Fruit fly (Drosophila melanogaster): ENCODE results near the gene skd.

The skd gene

DNA sequence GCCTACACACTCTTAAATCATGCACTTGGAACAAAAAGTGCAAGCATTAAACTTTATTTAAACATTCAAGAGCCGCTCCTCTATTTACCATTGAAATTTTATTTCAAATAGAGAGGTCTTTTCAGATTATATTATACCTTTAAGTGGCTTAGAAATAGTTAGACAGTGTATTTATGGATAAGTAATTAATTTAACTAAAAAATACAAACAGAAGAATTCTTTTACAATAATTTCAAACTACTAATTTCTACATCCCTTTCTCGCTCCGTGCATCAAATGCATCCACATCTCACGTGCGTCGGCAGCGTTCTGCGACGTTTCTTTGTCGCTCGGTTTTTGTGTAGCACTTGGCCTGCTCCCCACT is 77.1 kb downstream of the skd start (continued):
- TF ChIP-seq CG1832 (GFP tag; optimal IDR thresholded peaks at IDR 0.05) = no peak
- peak; percentile 74 for TF ChIP-seq zf30C (GFP tag; optimal IDR thresholded peaks at IDR 0.05)
- TF ChIP-seq CG12942 (GFP tag; optimal IDR thresholded peaks at IDR 0.05) = peak; percentile 0
- TF ChIP-seq CG10959 (GFP tag; IDR thresholded peaks at IDR 0.05) = no peak
- TF ChIP-seq CG10543 (GFP tag; optimal IDR thresholded peaks at IDR 0.05) = no peak
- peak; percentile 70 for TF ChIP-seq CG33557 (GFP tag; optimal IDR thresholded peaks at IDR 0.05)
- no peak for TF ChIP-seq CG4360 (GFP tag; IDR thresholded peaks at IDR 0.05)
- TF ChIP-seq CG17829 (tag; optimal IDR thresholded peaks at IDR 0.05) = peak; percentile 81
- no peak for TF ChIP-seq bigmax (GFP tag; optimal IDR thresholded peaks at IDR 0.05)
- TF ChIP-seq sd (tag; optimal IDR thresholded peaks at IDR 0.05) = no peak
- peak; percentile 68 for TF ChIP-seq Spps (tag; optimal IDR thresholded peaks at IDR 0.05)
- peak; percentile 41 for TF ChIP-seq tio (GFP tag; optimal IDR thresholded peaks at IDR 0.05)
- TF ChIP-seq CG13424 (tag; optimal IDR thresholded peaks at IDR 0.05) = peak; percentile 82
- peak; percentile 71; the same call in 2 of the 3 replicates for TF ChIP-seq ci (GFP tag; IDR thresholded peaks at IDR 0.05)
- TF ChIP-seq CG10274 (GFP tag; optimal IDR thresholded peaks at IDR 0.05) = no peak
- no peak for TF ChIP-seq Dip3 (GFP tag; optimal IDR thresholded peaks at IDR 0.05)
- TF ChIP-seq Xbp1 (GFP tag; optimal IDR thresholded peaks at IDR 0.05) = peak; percentile 62
- no peak for TF ChIP-seq CG8388 (GFP tag; optimal IDR thresholded peaks at IDR 0.05)
- peak; percentile 35 for TF ChIP-seq bab2 (GFP tag; optimal IDR thresholded peaks at IDR 0.05)
- no peak for TF ChIP-seq ems (GFP tag; optimal IDR thresholded peaks at IDR 0.05)
- peak; percentile 51 for TF ChIP-seq Six4 (GFP tag; optimal IDR thresholded peaks at IDR 0.05)
- no peak for TF ChIP-seq gro (GFP tag; optimal IDR thresholded peaks at IDR 0.05)
- peak; percentile 69 for TF ChIP-seq CG4424 (GFP tag; optimal IDR thresholded peaks at IDR 0.05)
- no peak for TF ChIP-seq yki (optimal IDR thresholded peaks at IDR 0.05)
- TF ChIP-seq grau (tag; optimal IDR thresholded peaks at IDR 0.05) = peak; percentile 63
- no peak for TF ChIP-seq CG13894 (tag; optimal IDR thresholded peaks at IDR 0.05)
- no peak for TF ChIP-seq emc (GFP tag; optimal IDR thresholded peaks at IDR 0.05)
- TF ChIP-seq peb (GFP tag; IDR thresholded peaks at IDR 0.05) = peak; percentile 56; the same call in 1 of the 2 replicates
- peak; percentile 50 for TF ChIP-seq twi (tag; optimal IDR thresholded peaks at IDR 0.05)
- no peak for TF ChIP-seq CG17912 (GFP tag; optimal IDR thresholded peaks at IDR 0.05)
- TF ChIP-seq CG5245 (GFP tag; optimal IDR thresholded peaks at IDR 0.05) = peak; percentile 10
- TF ChIP-seq CG11093 (GFP tag; IDR thresholded peaks at IDR 0.05) = no peak
- peak; percentile 26 for TF ChIP-seq CG12299 (tag; optimal IDR thresholded peaks at IDR 0.05)
- TF ChIP-seq Atf3 (GFP tag; optimal IDR thresholded peaks at IDR 0.05) = no peak
- TF ChIP-seq CG11696 (GFP tag; IDR thresholded peaks at IDR 0.05) = no peak
- TF ChIP-seq Eip74EF (GFP tag; optimal IDR thresholded peaks at IDR 0.05) = peak in 1 of 2 experiments; percentile 50
- peak; percentile 74 for TF ChIP-seq dmrt11E (tag; optimal IDR thresholded peaks at IDR 0.05)
- peak; percentile 74 for TF ChIP-seq CG12391 (tag; optimal IDR thresholded peaks at IDR 0.05)
- peak; percentile 21 for TF ChIP-seq CG10654 (GFP tag; optimal IDR thresholded peaks at IDR 0.05)
- TF ChIP-seq MTF-1 (GFP tag; optimal IDR thresholded peaks at IDR 0.05; ENCODE audit: borderline replicate concordance) = peak; percentile 5
- TF ChIP-seq CG1233 (GFP tag; optimal IDR thresholded peaks at IDR 0.05) = peak; percentile 39
- TF ChIP-seq sim (GFP tag; IDR thresholded peaks at IDR 0.05) = 0 out of 2 replicates have a peak, but pooled peaks have one; percentile 15
- TF ChIP-seq Sry-β (GFP tag; optimal IDR thresholded peaks at IDR 0.05) = peak; percentile 26
- TF ChIP-seq CTCF (GFP tag; optimal IDR thresholded peaks at IDR 0.05) = no peak
- TF ChIP-seq HLH3B (GFP tag; IDR thresholded peaks at IDR 0.05) = peak; percentile 58; the same call in 1 of the 2 replicates
- no peak for TF ChIP-seq CG7271 (tag; optimal IDR thresholded peaks at IDR 0.05)
- TF ChIP-seq CG12744 (GFP tag; optimal IDR thresholded peaks at IDR 0.05) = no peak
- no peak for TF ChIP-seq Optix (GFP tag; IDR thresholded peaks at IDR 0.05)
- no peak for TF ChIP-seq Meics (GFP tag; optimal IDR thresholded peaks at IDR 0.05)
- TF ChIP-seq CG16863 (GFP tag; optimal IDR thresholded peaks at IDR 0.05) = peak; percentile 51
- TF ChIP-seq E2f2 (GFP tag; IDR thresholded peaks at IDR 0.05) = 0 out of 2 replicates have a peak, but pooled peaks have one; percentile 5
- no peak for TF ChIP-seq HLH4C (GFP tag; IDR thresholded peaks at IDR 0.05; ENCODE audit: partially characterized antibody)
